Worm (Caenorhabditis elegans) whole organism, early embryonic: ENCODE results near the gene K01A11.3.

Experiments used
- B0310.2 ChIP-seq: sonication (generic microtip); optimal IDR thresholded peaks from 2 replicates; lab custom pipeline; 2016; ENCODE audit warnings: mild to moderate bottlenecking, missing genetic modification characterization, missing compliant biosample characterization
- F13C5.2 ChIP-seq: sonication (generic microtip); optimal IDR thresholded peaks from 2 replicates; lab custom pipeline; 2017; ENCODE audit warnings: mild to moderate bottlenecking, missing genetic modification characterization, inconsistent platforms, missing compliant biosample characterization
- aly-1 ChIP-seq: sonication (generic microtip); optimal IDR thresholded peaks from 2 replicates; lab custom pipeline; 2016; ENCODE audit warnings: missing genetic modification characterization, missing compliant biosample characterization
- ama-1 ChIP-seq: fragments of 150-350 bp; optimal IDR thresholded peaks from 2 replicates; lab custom pipeline; 2014
- ceh-13 ChIP-seq: fragments of 200-800 bp; sonication (Bioruptor generic); optimal IDR thresholded peaks from 2 replicates; lab custom pipeline; 2018; ENCODE audit warnings: mild to moderate bottlenecking, missing genetic modification characterization, missing compliant biosample characterization
- ceh-36 ChIP-seq: sonication (generic microtip); optimal IDR thresholded peaks from 2 replicates; lab custom pipeline; 2016; ENCODE audit warnings: missing genetic modification characterization, inconsistent platforms, missing compliant biosample characterization
- ets-7 ChIP-seq: sonication (generic microtip); optimal IDR thresholded peaks from 2 replicates; lab custom pipeline; 2016; ENCODE audit warnings: missing genotype, missing genetic modification characterization, missing compliant biosample characterization
- flt-1 ChIP-seq: fragments of 200-800 bp; sonication (Bioruptor generic); IDR thresholded peaks from 2 replicates; pipeline ENCODE4 v1.3.6; 2022; ENCODE audit warnings: missing genetic modification characterization, missing compliant biosample characterization
- hmbx-1 ChIP-seq: sonication (generic microtip); optimal IDR thresholded peaks from 2 replicates; lab custom pipeline; 2016; ENCODE audit warnings: mild to moderate bottlenecking, missing genetic modification characterization, missing compliant biosample characterization
- hmg-4 ChIP-seq: fragments of 200-800 bp; sonication (Bioruptor generic); optimal IDR thresholded peaks from 2 replicates; lab custom pipeline; 2018; ENCODE audit warnings: mild to moderate bottlenecking, missing genetic modification characterization, missing compliant biosample characterization
- hnd-1 ChIP-seq: sonication (generic microtip); optimal IDR thresholded peaks from 2 replicates; lab custom pipeline; 2016; ENCODE audit warnings: missing genetic modification characterization, missing compliant biosample characterization
- pes-1 ChIP-seq: fragments of 200-800 bp; sonication (Bioruptor generic); IDR thresholded peaks from 2 replicates; pipeline ENCODE4 v1.3.6; 2022; ENCODE audit warnings: missing genetic modification reagents, missing genetic modification characterization, missing compliant biosample characterization
- scrt-1 ChIP-seq: fragments of 200-800 bp; sonication (Bioruptor generic); IDR thresholded peaks from 2 replicates; pipeline ENCODE4 v1.3.6; 2022; ENCODE audit warnings: missing genetic modification characterization, missing compliant biosample characterization
- sea-1 ChIP-seq: fragments of 200-800 bp; sonication (Bioruptor generic); conservative IDR thresholded peaks from 2 replicates; pipeline ENCODE4 v1.3.6; 2022; ENCODE audit warnings: missing genetic modification characterization, missing compliant biosample characterization
- tbx-11 ChIP-seq: fragments of 200-800 bp; sonication (Bioruptor generic); IDR thresholded peaks from 2 replicates; pipeline ENCODE4 v1.3.6; 2022; ENCODE audit warnings: missing genetic modification characterization, missing compliant biosample characterization
- tbx-37 ChIP-seq: fragments of 200-800 bp; sonication (Bioruptor generic); conservative IDR thresholded peaks from 2 replicates; pipeline ENCODE4 v1.3.6; 2022; ENCODE audit warnings: missing genetic modification reagents, missing genetic modification characterization, missing compliant biosample characterization
- tra-4 ChIP-seq: sonication (generic microtip); optimal IDR thresholded peaks from 2 replicates; lab custom pipeline; 2017; ENCODE audit warnings: missing genetic modification characterization, missing compliant biosample characterization

Gene K01A11.3

DNA sequence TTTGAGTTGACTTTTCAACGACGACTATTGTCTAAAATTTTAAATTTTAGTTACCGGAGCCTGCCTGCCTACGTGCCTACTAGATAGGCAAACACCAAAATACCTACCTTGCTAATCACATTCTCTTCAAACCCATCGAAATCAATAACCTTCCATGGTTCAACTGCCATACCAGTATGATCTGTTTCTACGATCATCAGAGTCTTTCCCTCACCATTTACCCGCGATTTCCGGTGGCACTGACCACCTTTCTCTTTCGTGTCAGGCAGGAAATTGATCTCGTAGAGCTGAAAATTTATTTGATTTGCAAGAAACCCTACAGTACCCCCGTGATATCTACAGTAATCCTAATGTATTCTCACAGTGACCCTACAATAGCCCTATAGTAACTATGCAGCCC, 32.6 kb upstream of the K01A11.3 start:
- no peak for TF ChIP-seq F13C5.2 (tag; lab: Kevin White, UChicago)
- no peak for TF ChIP-seq aly-1 (tag; lab: Kevin White, UChicago)
- TF ChIP-seq ceh-36, result no peak
- TF ChIP-seq ceh-13 (GFP tag; lab: Kevin White, UChicago), result no peak
- TF ChIP-seq tra-4 (tag; lab: Kevin White, UChicago), result no peak

DNA sequence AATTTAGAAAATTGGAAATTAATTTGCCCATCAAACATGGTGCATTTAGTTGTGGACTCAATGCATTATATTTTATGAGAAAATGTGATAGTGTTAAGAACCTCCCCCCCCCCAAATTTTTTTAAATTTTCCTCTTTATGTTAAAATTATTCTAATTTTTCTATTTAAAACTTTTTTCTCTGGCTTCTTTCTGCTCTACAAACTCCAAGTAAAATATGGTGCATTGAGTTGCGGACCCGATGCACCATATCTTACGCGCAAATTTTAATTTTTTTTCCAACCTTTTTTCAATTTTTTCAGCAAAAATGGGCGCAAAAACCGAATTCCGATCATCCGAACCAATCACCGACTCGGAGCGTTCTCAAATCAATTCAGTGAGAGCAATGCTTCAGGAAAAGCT, 29.9 kb upstream of the K01A11.3 start, which contains the start of gene C34C12.6:
C34C12.6 (plus strand) TSS at position 301 of the 400 bp plus-strand sequence.
- no peak for TF ChIP-seq aly-1 (tag; lab: Kevin White, UChicago)

DNA sequence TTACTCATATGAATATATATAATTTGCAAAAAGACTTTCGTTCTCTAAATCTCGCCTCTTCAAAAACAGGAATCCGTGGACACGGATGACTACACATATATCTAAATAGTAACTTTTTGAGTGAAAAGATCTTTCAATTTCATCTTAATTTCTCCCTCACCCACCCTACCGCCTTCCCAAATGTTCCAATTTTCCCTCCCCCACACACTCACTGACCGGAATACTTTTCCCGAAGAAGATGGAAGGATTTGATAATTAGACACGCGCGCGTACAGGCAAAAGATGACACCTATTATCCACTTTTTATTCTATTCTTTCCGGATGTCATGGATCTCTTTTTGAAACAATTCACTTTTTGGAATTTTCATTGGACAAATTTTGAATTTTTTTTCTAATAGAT, 28.5 kb upstream of the K01A11.3 start:
- TF ChIP-seq flt-1 (GFP tag; lab: Robert Waterston, UW), result no peak
- TF ChIP-seq hmg-4 (GFP tag; lab: Kevin White, UChicago), result no peak
- no peak for TF ChIP-seq hnd-1 (tag; lab: Kevin White, UChicago)
- no peak for TF ChIP-seq ceh-13 (GFP tag; lab: Kevin White, UChicago)
- no peak for TF ChIP-seq F13C5.2 (tag; lab: Kevin White, UChicago)

DNA sequence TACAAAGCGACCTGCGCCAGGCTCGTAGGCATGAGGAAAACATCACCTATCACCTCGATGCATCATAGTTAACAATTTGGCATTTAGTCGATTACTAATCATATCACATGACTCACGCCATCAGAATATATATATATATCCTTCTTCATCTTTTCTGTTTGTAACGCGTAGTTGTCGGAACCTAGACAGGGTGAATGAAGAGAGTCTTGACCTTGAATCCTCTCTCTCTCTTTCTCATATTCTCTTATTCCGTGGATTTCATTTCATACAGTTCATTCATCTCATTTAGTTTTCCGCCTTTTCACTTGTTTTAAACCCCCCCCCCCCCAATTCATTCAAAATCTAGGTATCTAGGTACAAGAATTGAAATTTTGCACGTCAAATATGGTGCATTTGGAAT, 27.8 kb upstream of the K01A11.3 start:
- TF ChIP-seq tra-4 (tag; lab: Kevin White, UChicago) (no peak), B0310.2 (tag; lab: Kevin White, UChicago) (no peak), tbx-37 (GFP tag; lab: Robert Waterston, UW) (no peak), ama-1 (lab: Kevin White, UChicago) (no peak), pes-1 (GFP tag; lab: Robert Waterston, UW) (no peak), hnd-1 (tag; lab: Kevin White, UChicago) (no peak), ceh-36 (no peak), tbx-11 (GFP tag; lab: Robert Waterston, UW) (no peak), F13C5.2 (tag; lab: Kevin White, UChicago) (no peak), hmbx-1 (no peak), sea-1 (no peak), ets-7 (tag; lab: Kevin White, UChicago) (no peak), ceh-13 (GFP tag; lab: Kevin White, UChicago) (no peak), aly-1 (tag; lab: Kevin White, UChicago) (no peak), scrt-1 (GFP tag; lab: Robert Waterston, UW) (no peak), flt-1 (GFP tag; lab: Robert Waterston, UW) (no peak), hmg-4 (GFP tag; lab: Kevin White, UChicago) (no peak)

DNA sequence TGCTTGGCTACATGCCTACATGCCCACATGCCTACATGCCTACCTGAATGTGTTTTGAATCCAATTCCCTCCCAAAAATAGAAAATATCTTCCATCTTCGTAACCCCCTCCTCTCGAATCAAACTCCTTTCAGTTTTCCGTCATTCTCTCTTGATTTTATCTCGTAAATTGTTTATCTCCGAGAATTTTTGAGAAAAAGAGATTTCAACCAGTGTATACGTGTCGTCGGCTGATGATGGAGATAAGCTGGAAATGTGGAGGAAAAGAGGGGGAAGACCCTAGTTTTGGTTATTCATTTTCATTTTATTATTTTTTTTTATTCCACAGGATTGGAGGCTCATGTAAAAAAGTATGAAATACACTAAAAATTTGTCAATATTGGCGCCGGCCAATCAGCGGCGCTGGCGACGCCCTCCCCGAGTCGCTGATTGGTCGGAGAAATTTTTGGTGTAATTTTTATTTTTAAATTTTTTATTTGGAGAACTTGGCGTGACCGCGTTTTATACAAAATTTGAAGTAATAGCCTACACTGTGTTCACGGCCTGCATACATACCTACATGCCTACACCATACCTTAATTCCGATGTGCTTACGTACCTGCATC, 26.5 kb upstream of the K01A11.3 start:
- TF ChIP-seq hnd-1 (tag; lab: Kevin White, UChicago) (no peak), hmbx-1 (no peak), ama-1 (lab: Kevin White, UChicago) (no peak), tbx-37 (GFP tag; lab: Robert Waterston, UW) (no peak), aly-1 (tag; lab: Kevin White, UChicago) (no peak), ceh-13 (GFP tag; lab: Kevin White, UChicago) (no peak), ceh-36 (no peak), hmg-4 (GFP tag; lab: Kevin White, UChicago) (no peak)

DNA sequence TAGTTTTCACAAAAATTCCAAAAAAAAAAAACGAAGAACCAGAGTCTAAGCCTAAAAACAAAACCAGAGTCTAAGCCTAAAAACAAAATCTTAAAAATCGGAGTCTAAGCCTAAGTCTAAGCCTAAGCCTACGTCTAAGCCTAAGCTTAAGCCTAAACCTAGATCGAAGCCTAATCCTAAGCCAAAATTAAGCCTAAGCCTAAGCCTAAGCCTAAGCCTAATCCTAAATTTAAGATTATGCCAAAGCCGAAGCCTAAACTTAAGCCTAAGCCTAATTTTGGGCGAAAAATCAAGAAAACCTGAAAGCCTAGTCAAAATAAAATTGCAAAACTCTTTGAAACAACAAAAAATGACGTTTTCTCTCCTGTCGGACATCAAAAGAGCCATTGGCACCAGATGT, 25.0 kb upstream of the K01A11.3 start:
- TF ChIP-seq hmbx-1 (no peak), ama-1 (lab: Kevin White, UChicago) (no peak), pes-1 (GFP tag; lab: Robert Waterston, UW) (no peak), ceh-36 (peak; percentile 80), ceh-13 (GFP tag; lab: Kevin White, UChicago) (no peak), hmg-4 (GFP tag; lab: Kevin White, UChicago) (no peak)

DNA sequence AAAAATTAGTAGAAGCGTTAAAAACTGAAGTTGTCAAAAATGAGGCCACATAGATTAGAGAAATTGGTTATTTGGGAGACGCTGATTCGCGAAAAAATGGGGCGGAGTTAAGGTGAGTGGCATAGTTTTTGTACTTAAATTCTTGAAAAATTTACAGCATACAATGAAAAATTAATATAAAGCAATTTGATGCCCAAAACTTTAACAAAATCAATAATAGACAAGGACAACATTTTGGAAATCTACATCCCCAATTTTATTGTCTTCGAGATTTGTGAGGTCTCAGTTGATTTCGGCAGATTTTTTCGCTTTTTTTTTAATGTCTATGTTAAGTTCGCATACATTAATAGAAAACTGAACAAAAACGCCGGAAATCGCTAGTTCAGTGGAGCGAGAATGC, 23.8 kb upstream of the K01A11.3 start:
- TF ChIP-seq hnd-1 (tag; lab: Kevin White, UChicago) (peak; percentile 40), ceh-13 (GFP tag; lab: Kevin White, UChicago) (peak; percentile 42), tra-4 (tag; lab: Kevin White, UChicago) (peak; percentile 42), B0310.2 (tag; lab: Kevin White, UChicago) (peak; percentile 68), ceh-36 (no peak), pes-1 (GFP tag; lab: Robert Waterston, UW) (peak; percentile 20; the same call in 1 of the 2 replicates), ama-1 (lab: Kevin White, UChicago) (no peak), hmbx-1 (peak; percentile 56), tbx-11 (GFP tag; lab: Robert Waterston, UW) (no peak), hmg-4 (GFP tag; lab: Kevin White, UChicago) (no peak), ets-7 (tag; lab: Kevin White, UChicago) (peak; percentile 49)

DNA sequence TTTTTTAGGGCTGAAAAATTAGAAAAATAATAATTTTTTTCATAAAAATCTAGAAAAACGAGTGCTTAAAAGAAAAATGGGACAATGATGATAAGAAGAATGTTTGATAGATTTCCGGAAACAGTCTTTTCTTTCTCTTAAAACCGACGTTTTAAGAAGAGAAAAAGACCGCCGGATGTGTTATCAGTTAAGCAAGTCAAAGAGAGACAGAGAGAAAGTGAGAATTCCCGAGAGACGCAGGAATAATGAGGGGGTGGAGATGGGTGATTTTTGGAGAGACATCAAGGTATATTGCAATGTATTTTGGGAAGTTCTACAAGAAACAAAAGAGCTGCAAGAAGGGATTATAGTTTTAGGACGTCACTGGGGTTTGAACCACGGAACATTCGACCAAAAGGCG, 23.1 kb upstream of the K01A11.3 start, which contains the start of gene C34C12.9:
C34C12.9 (minus strand) TSS at position 16 of the 400 bp plus-strand sequence.
- TF ChIP-seq hmg-4 (GFP tag; lab: Kevin White, UChicago) (no peak), ets-7 (tag; lab: Kevin White, UChicago) (no peak)

DNA sequence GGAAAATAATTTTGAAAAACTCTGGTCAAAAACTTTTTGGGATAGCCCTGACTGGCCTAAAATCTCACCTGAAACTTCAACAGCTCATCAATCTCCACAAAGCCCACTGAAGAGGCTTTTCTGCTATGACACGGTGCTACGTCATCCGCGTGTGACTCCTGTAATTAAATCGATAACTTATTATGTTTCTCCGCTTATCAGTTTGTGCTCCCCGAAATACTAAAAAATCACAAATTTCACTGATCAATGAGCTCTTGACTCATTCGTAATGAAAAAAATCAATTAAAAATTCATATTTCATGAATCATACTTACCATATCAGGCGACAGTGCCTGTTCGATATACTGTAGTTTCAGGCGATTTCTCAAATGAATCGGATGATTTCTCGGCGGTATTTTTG, 22.6 kb upstream of the K01A11.3 start:
- TF ChIP-seq hmbx-1, result no peak
- no peak for TF ChIP-seq ceh-36
- TF ChIP-seq hnd-1 (tag; lab: Kevin White, UChicago), result no peak
- no peak for TF ChIP-seq tbx-37 (GFP tag; lab: Robert Waterston, UW)
- no peak for TF ChIP-seq aly-1 (tag; lab: Kevin White, UChicago)
- no peak for TF ChIP-seq flt-1 (GFP tag; lab: Robert Waterston, UW)
- TF ChIP-seq ama-1 (lab: Kevin White, UChicago), result no peak
- TF ChIP-seq F13C5.2 (tag; lab: Kevin White, UChicago), result no peak
- no peak for TF ChIP-seq ets-7 (tag; lab: Kevin White, UChicago)
- TF ChIP-seq tra-4 (tag; lab: Kevin White, UChicago), result no peak
- TF ChIP-seq sea-1, result no peak
- no peak for TF ChIP-seq scrt-1 (GFP tag; lab: Robert Waterston, UW)
- no peak for TF ChIP-seq tbx-11 (GFP tag; lab: Robert Waterston, UW)
- TF ChIP-seq hmg-4 (GFP tag; lab: Kevin White, UChicago), result no peak
- TF ChIP-seq ceh-13 (GFP tag; lab: Kevin White, UChicago), result no peak
- TF ChIP-seq pes-1 (GFP tag; lab: Robert Waterston, UW), result no peak
